Fruit fly (Drosophila melanogaster) whole organism, embryonic: ENCODE results near the gene Paris.

Experiments used
- BEAF-32 ChIP-seq: fragments of 200-800 bp; sonication (Bioruptor generic); optimal IDR thresholded peaks from 3 replicates; lab custom pipeline; 2017; ENCODE audit warnings: missing biosample characterization, missing genetic modification characterization, mild to moderate bottlenecking, moderate library complexity, missing genetic modification reagents
- CG10267 ChIP-seq: fragments of 200-800 bp; sonication (Bioruptor generic); optimal IDR thresholded peaks from 2 replicates; lab custom pipeline; 2018; ENCODE audit warnings: missing biosample characterization, mild to moderate bottlenecking, missing genetic modification characterization, moderate library complexity
- CG11456 ChIP-seq: fragments of 200-800 bp; sonication (Bioruptor generic); IDR thresholded peaks from 3 replicates; pipeline ENCODE4 v1.3.6; 2022; ENCODE audit warnings: missing biosample characterization, missing genetic modification characterization
- CG12071 ChIP-seq: fragments of 200-800 bp; sonication (Bioruptor generic); optimal IDR thresholded peaks from 3 replicates; lab custom pipeline; 2018; ENCODE audit warnings: missing biosample characterization, mild to moderate bottlenecking, missing genetic modification characterization
- CG12659 ChIP-seq: fragments of 200-800 bp; sonication (Bioruptor generic); optimal IDR thresholded peaks from 3 replicates; lab custom pipeline; 2017; ENCODE audit warnings: mild to moderate bottlenecking, missing biosample characterization, missing genetic modification reagents, missing genetic modification characterization
- CG13123 ChIP-seq: fragments of 200-800 bp; sonication (Bioruptor generic); optimal IDR thresholded peaks from 2 replicates; lab custom pipeline; 2016; ENCODE audit warnings: missing biosample characterization, missing genetic modification characterization
- CG13287 ChIP-seq: fragments of 200-800 bp; sonication (Bioruptor generic); IDR thresholded peaks from 2 replicates; pipeline ENCODE4 v1.3.6; 2022; ENCODE audit warnings: missing biosample characterization, missing genetic modification characterization; ENCODE audit not compliant: partially characterized antibody
- CG14050 ChIP-seq: fragments of 200-800 bp; sonication (Bioruptor generic); IDR thresholded peaks from 3 replicates; pipeline ENCODE4 v1.3.6; 2022; ENCODE audit warnings: missing biosample characterization, missing genetic modification characterization
- CG2116 ChIP-seq: fragments of 200-800 bp; sonication (Bioruptor generic); optimal IDR thresholded peaks from 3 replicates; lab custom pipeline; 2018; ENCODE audit warnings: missing biosample characterization, mild to moderate bottlenecking, missing genetic modification characterization
- CG2120 ChIP-seq: fragments of 200-800 bp; sonication (Bioruptor generic); optimal IDR thresholded peaks from 3 replicates; lab custom pipeline; 2016; ENCODE audit warnings: missing biosample characterization, missing genetic modification characterization
- CG31388 ChIP-seq: fragments of 200-800 bp; sonication (Bioruptor generic); optimal IDR thresholded peaks from 2 replicates; lab custom pipeline; 2016; ENCODE audit warnings: missing biosample characterization, missing genetic modification characterization
- CG6791 ChIP-seq: fragments of 200-800 bp; sonication (Bioruptor generic); IDR thresholded peaks from 3 replicates; pipeline ENCODE4 v1.3.6; 2022; ENCODE audit warnings: missing biosample characterization, missing genetic modification characterization; ENCODE audit not compliant: partially characterized antibody
- CG7271 ChIP-seq: fragments of 200-800 bp; sonication (Bioruptor generic); optimal IDR thresholded peaks from 2 replicates; lab custom pipeline; 2018; ENCODE audit warnings: missing biosample characterization, mild to moderate bottlenecking, missing genetic modification characterization, moderate library complexity
- CG7745 ChIP-seq: fragments of 200-800 bp; sonication (Bioruptor generic); optimal IDR thresholded peaks from 2 replicates; lab custom pipeline; 2018; ENCODE audit warnings: missing biosample characterization, mild to moderate bottlenecking, missing genetic modification characterization, moderate library complexity
- CG7928 ChIP-seq: fragments of 200-800 bp; sonication (Bioruptor generic); optimal IDR thresholded peaks from 2 replicates; lab custom pipeline; 2017; ENCODE audit warnings: missing biosample characterization, mild to moderate bottlenecking, missing genetic modification characterization
- CG7963 ChIP-seq: fragments of 200-800 bp; sonication (Bioruptor generic); IDR thresholded peaks from 3 replicates; pipeline ENCODE4 v1.3.6; 2022; ENCODE audit warnings: missing biosample characterization, missing genetic modification characterization; ENCODE audit not compliant: partially characterized antibody
- CG7987 ChIP-seq: fragments of 200-800 bp; sonication (Bioruptor generic); optimal IDR thresholded peaks from 2 replicates; lab custom pipeline; 2018; ENCODE audit warnings: missing biosample characterization, mild to moderate bottlenecking, missing genetic modification characterization, moderate library complexity
- D19A ChIP-seq: fragments of 200-800 bp; optimal IDR thresholded peaks from 3 replicates; lab custom pipeline; 2019; ENCODE audit warnings: missing biosample characterization, mild to moderate bottlenecking, missing genetic modification characterization, moderate library complexity
- Dip2 ChIP-seq: fragments of 200-800 bp; sonication (Bioruptor generic); IDR thresholded peaks from 2 replicates; pipeline ENCODE4 v1.3.6; 2022; ENCODE audit warnings: missing biosample characterization, missing genetic modification characterization
- E2f2 ChIP-seq: fragments of 200-800 bp; sonication (Bioruptor generic); IDR thresholded peaks from 2 replicates; pipeline ENCODE4 v1.3.6; 2022; ENCODE audit warnings: missing biosample characterization, missing genetic modification characterization
- Eip74EF ChIP-seq, 2 experiments: fragments of 200-800 bp in 1 of 2; fragments of >200 bp in 1 of 2; sonication (Bioruptor generic) in 1 of 2; optimal IDR thresholded peaks; 2 replicates each; lab custom pipeline; 2017 to 2019; ENCODE audit warnings: missing biosample characterization in 2 of 2, missing genetic modification characterization in 2 of 2, mild to moderate bottlenecking in 1 of 2, moderate library complexity in 1 of 2
- H2.0 ChIP-seq: fragments of 200-800 bp; sonication (Bioruptor generic); IDR thresholded peaks from 2 replicates; pipeline ENCODE4 v1.3.6; 2022; ENCODE audit warnings: missing biosample characterization, missing genetic modification characterization
- Hey ChIP-seq: fragments of 200-800 bp; sonication (Bioruptor generic); optimal IDR thresholded peaks from 3 replicates; lab custom pipeline; 2018; ENCODE audit warnings: missing biosample characterization, mild to moderate bottlenecking, missing genetic modification characterization
- HmgD ChIP-seq: fragments of 200-800 bp; sonication (Bioruptor generic); optimal IDR thresholded peaks from 3 replicates; lab custom pipeline; 2016; ENCODE audit warnings: missing biosample characterization, missing genetic modification characterization
- HmgZ ChIP-seq: fragments of 200-800 bp; sonication (Bioruptor generic); optimal IDR thresholded peaks from 2 replicates; lab custom pipeline; 2018; ENCODE audit warnings: missing biosample characterization, mild to moderate bottlenecking, missing genetic modification characterization
- Lim3 ChIP-seq: fragments of 200-800 bp; sonication (Bioruptor generic); IDR thresholded peaks from 2 replicates; pipeline ENCODE4 v1.3.6; 2022; ENCODE audit warnings: missing biosample characterization, missing genetic modification characterization
- Med ChIP-seq: fragments of 200-800 bp; sonication (Bioruptor generic); peaks from one replicate; lab custom pipeline; 2016; ENCODE audit warnings: missing biosample characterization, missing genetic modification characterization, mild to moderate bottlenecking, inconsistent platforms, moderate library complexity
- Neu2 ChIP-seq: fragments of 200-800 bp; sonication (Bioruptor generic); optimal IDR thresholded peaks from 3 replicates; lab custom pipeline; 2016; ENCODE audit warnings: missing biosample characterization, missing genetic modification characterization, borderline replicate concordance
- Ssrp ChIP-seq: fragments of 200-800 bp; sonication (Bioruptor generic); optimal IDR thresholded peaks from 2 replicates; lab custom pipeline; 2018; ENCODE audit warnings: missing biosample characterization, mild to moderate bottlenecking, missing genetic modification characterization, moderate library complexity
- Tbp ChIP-seq: fragments of >200 bp; optimal IDR thresholded peaks from 2 replicates; lab custom pipeline; 2018; ENCODE audit warnings: missing biosample characterization, missing genetic modification characterization
- Vsx1 ChIP-seq: fragments of 200-800 bp; sonication (Bioruptor generic); optimal IDR thresholded peaks from 2 replicates; lab custom pipeline; 2017; ENCODE audit warnings: missing biosample characterization, mild to moderate bottlenecking, missing genetic modification characterization, missing genetic modification reagents
- YL-1 ChIP-seq: fragments of 200-800 bp; sonication (Bioruptor generic); optimal IDR thresholded peaks from 3 replicates; lab custom pipeline; 2017; ENCODE audit warnings: missing biosample characterization, mild to moderate bottlenecking, missing genetic modification characterization
- al ChIP-seq: fragments of 200-800 bp; sonication (Bioruptor generic); IDR thresholded peaks from 2 replicates; pipeline ENCODE4 v1.3.6; 2022; ENCODE audit warnings: missing biosample characterization, missing genetic modification characterization
- amos ChIP-seq: fragments of 200-800 bp; sonication (Bioruptor generic); IDR thresholded peaks from 2 replicates; pipeline ENCODE4 v1.3.6; 2022; ENCODE audit warnings: missing biosample characterization, missing genetic modification characterization; ENCODE audit not compliant: partially characterized antibody
- ci ChIP-seq: fragments of 200-800 bp; sonication (Bioruptor generic); IDR thresholded peaks from 3 replicates; pipeline ENCODE4 v1.3.6; 2022; ENCODE audit warnings: missing biosample characterization, missing genetic modification characterization
- dm ChIP-seq: fragments of 200-800 bp; sonication (Bioruptor generic); optimal IDR thresholded peaks from 3 replicates; lab custom pipeline; 2016; ENCODE audit warnings: missing biosample characterization, missing genetic modification characterization
- gcm ChIP-seq: fragments of 200-800 bp; sonication (Bioruptor generic); optimal IDR thresholded peaks from 2 replicates; lab custom pipeline; 2019; ENCODE audit warnings: missing biosample characterization, mild to moderate bottlenecking, missing genetic modification characterization, moderate library complexity
- hkb ChIP-seq, 2 experiments: fragments of 200-800 bp in 1 of 2; fragments of >200 bp in 1 of 2; sonication (Bioruptor generic) in 1 of 2; IDR thresholded peaks in 1 of 2; optimal IDR thresholded peaks in 1 of 2; 2 replicates each; pipeline versions ENCODE4 v1.3.6 to Lab custom; 2017 to 2022; ENCODE audit warnings: missing biosample characterization in 1 of 2, missing genetic modification characterization in 1 of 2
- inv ChIP-seq: fragments of 200-800 bp; sonication (Bioruptor generic); IDR thresholded peaks from 2 replicates; pipeline ENCODE4 v1.3.6; 2022; ENCODE audit warnings: missing biosample characterization, missing genetic modification characterization; ENCODE audit not compliant: partially characterized antibody
- lab ChIP-seq: fragments of 200-800 bp; sonication (Bioruptor generic); optimal IDR thresholded peaks from 3 replicates; lab custom pipeline; 2017; ENCODE audit warnings: missing biosample characterization, missing genetic modification characterization, mild to moderate bottlenecking, moderate library complexity, missing genetic modification reagents
- odd ChIP-seq: fragments of 200-800 bp; sonication (Bioruptor generic); optimal IDR thresholded peaks from 2 replicates; lab custom pipeline; 2017; ENCODE audit warnings: missing biosample characterization, mild to moderate bottlenecking, missing genetic modification characterization
- pan ChIP-seq, 4 experiments: fragments of >200 bp in 3 of 4; fragments of 200-800 bp in 1 of 4; sonication (Bioruptor generic) in 1 of 4; optimal IDR thresholded peaks in 3 of 4; IDR thresholded peaks in 1 of 4; 2 replicates each; pipeline versions ENCODE4 v1.3.6 to Lab custom; 2017 to 2022; ENCODE audit warnings: missing biosample characterization in 2 of 4, missing genetic modification characterization in 2 of 4, mixed read lengths in 1 of 4
- ranshi ChIP-seq: fragments of 200-800 bp; sonication (Bioruptor generic); IDR thresholded peaks from 2 replicates; pipeline ENCODE4 v1.3.6; 2022; ENCODE audit warnings: missing biosample characterization, missing genetic modification characterization
- scrt ChIP-seq: fragments of 200-800 bp; sonication (Bioruptor generic); optimal IDR thresholded peaks from 2 replicates; lab custom pipeline; 2018; ENCODE audit warnings: missing biosample characterization, mild to moderate bottlenecking, missing genetic modification characterization, moderate library complexity
- slou ChIP-seq: fragments of 200-800 bp; sonication (Bioruptor generic); optimal IDR thresholded peaks from 3 replicates; lab custom pipeline; 2016; ENCODE audit warnings: missing biosample characterization, missing genetic modification characterization
- sqz ChIP-seq: fragments of 200-800 bp; sonication (Bioruptor generic); optimal IDR thresholded peaks from 3 replicates; lab custom pipeline; 2018; ENCODE audit warnings: missing biosample characterization, mild to moderate bottlenecking, missing genetic modification characterization
- unc-4 ChIP-seq: fragments of 200-800 bp; sonication (Bioruptor generic); IDR thresholded peaks from 2 replicates; pipeline ENCODE4 v1.3.6; 2022; ENCODE audit warnings: missing biosample characterization, missing genetic modification characterization; ENCODE audit not compliant: partially characterized antibody
- zfh1 ChIP-seq: fragments of 200-800 bp; sonication (Bioruptor generic); IDR thresholded peaks from 3 replicates; pipeline ENCODE4 v1.3.6; 2022; ENCODE audit warnings: missing biosample characterization, missing genetic modification characterization

Paris gene

DNA sequence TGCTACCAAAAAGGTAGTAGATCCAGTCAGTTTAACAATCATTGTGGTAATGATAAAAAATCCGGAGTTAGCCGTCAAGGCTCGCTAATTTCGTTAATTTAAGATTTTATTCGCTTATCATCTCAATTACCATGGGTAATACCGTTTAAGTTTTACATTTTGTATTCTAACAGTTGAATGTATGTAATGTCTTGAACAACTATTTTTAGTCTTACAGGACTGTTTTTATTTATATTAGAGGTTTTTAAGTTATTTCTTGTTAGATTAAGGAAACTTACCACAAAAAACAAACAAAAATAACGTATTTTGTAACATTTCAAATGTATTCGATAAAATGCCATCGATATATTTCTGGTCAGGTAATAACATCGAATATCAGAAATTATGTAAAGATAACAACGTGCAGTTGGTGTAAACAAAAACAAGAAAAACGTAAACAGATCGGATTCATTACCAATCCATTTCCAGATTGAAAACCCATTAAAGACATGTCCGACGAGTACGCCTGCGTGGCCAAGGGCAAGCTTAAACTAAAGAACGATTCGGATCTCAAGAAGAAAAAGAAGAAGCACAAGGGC is 21.3 kb upstream of the Paris start, which contains the start of the genes Sfp24F and CG15432 (continued):
- TF ChIP-seq CG7745 (no peak), hkb (optimal IDR thresholded peaks at IDR 0.05; lab: Kevin White, UChicago) (no peak), hkb (GFP tag; IDR thresholded peaks at IDR 0.05; lab: Robert Waterston, UW) (no peak), ranshi (no peak), CG13123 (GFP tag; lab: Kevin White, UChicago) (no peak), YL-1 (GFP tag; lab: Kevin White, UChicago) (no peak), amos (GFP tag; lab: Robert Waterston, UW) (peak; percentile 55; the same call in 1 of the 2 replicates), dm (GFP tag; lab: Kevin White, UChicago) (no peak), Tbp (GFP tag; lab: Kevin White, UChicago) (no peak), scrt (GFP tag; lab: Kevin White, UChicago) (no peak), ci (no peak; the same call in 2 of the 3 replicates), lab (no peak), HmgZ (no peak), Med (GFP tag; lab: Kevin White, UChicago) (no peak), unc-4 (GFP tag; lab: Robert Waterston, UW) (peak; percentile 55), CG6791 (GFP tag; lab: Robert Waterston, UW) (peak; percentile 61; the same call in 1 of the 3 replicates), CG7928 (GFP tag; lab: Kevin White, UChicago) (no peak), Hey (tag; lab: Kevin White, UChicago) (no peak), CG2120 (no peak), Dip2 (GFP tag; lab: Robert Waterston, UW) (no peak), CG7963 (GFP tag; lab: Robert Waterston, UW) (no peak; the same call in 2 of the 3 replicates), CG12659 (peak; percentile 8), pan (optimal IDR thresholded peaks at IDR 0.05; lab: Kevin White, UChicago) (no peak), pan (GFP tag; optimal IDR thresholded peaks at IDR 0.05 in 1 of 2, IDR thresholded peaks at IDR 0.05 in 1 of 2) (no peak), BEAF-32 (peak; percentile 62), Neu2 (GFP tag; lab: Kevin White, UChicago) (no peak), inv (GFP tag; lab: Robert Waterston, UW) (no peak), CG11456 (GFP tag; lab: Robert Waterston, UW) (no peak), Ssrp (tag; lab: Kevin White, UChicago) (no peak), Lim3 (no peak), Vsx1 (GFP tag; lab: Kevin White, UChicago) (no peak), sqz (GFP tag; lab: Kevin White, UChicago) (no peak), CG31388 (GFP tag; lab: Kevin White, UChicago) (no peak), CG10267 (tag; lab: Kevin White, UChicago) (peak; percentile 26), slou (GFP tag; lab: Kevin White, UChicago) (no peak), zfh1 (no peak), CG7271 (no peak), odd (GFP tag; lab: Kevin White, UChicago) (no peak), Eip74EF (GFP tag; optimal IDR thresholded peaks at IDR 0.05; lab: Kevin White, UChicago) (no peak), CG14050 (GFP tag; lab: Robert Waterston, UW) (no peak), CG12071 (GFP tag; lab: Kevin White, UChicago) (no peak), HmgD (no peak), H2.0 (GFP tag; lab: Robert Waterston, UW) (no peak), CG2116 (GFP tag; lab: Kevin White, UChicago) (peak; percentile 72), CG7987 (no peak), gcm (GFP tag; lab: Kevin White, UChicago) (no peak), E2f2 (GFP tag; lab: Robert Waterston, UW) (peak; percentile 76), D19A (tag; lab: Kevin White, UChicago) (no peak), CG13287 (GFP tag; lab: Robert Waterston, UW) (peak; percentile 77), al (GFP tag; lab: Robert Waterston, UW) (no peak)
